Fruit fly (Drosophila melanogaster): ENCODE data around the gene Fntb.

Gene Fntb

DNA sequence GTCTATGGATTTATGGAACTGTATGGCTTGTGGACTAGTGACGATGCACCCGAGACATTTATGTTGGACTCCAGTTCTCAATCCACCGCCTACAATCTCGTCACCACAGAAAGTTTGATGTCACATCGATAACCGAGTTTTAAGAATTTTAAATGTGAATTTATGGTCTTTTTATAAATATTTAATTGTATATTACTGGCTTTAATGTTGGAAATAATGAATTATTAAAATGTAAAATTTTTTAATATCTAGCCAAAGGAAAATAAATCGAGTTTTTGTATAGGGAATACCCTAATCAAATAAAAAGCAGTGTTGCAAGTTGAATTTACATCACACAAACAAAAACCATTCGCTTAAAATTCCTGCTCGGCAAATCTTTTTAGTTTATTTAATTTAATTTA lies at the start of gene Fntb (continued):
- TF ChIP-seq Scr (GFP tag; IDR thresholded peaks at IDR 0.05; ENCODE audit: partially characterized antibody) (no peak), ase (GFP tag; IDR thresholded peaks at IDR 0.05) (peak; percentile 50; the same call in 1 of the 3 replicates), gsb (GFP tag; IDR thresholded peaks at IDR 0.05) (no peak), CG18011 (GFP tag; optimal IDR thresholded peaks at IDR 0.05) (peak; percentile 17), ttk (GFP tag; IDR thresholded peaks at IDR 0.05) (peak; percentile 48; the same call in 1 of the 2 replicates), CG11247 (GFP tag; IDR thresholded peaks at IDR 0.05) (peak; percentile 40; the same call in 1 of the 2 replicates), nmo (GFP tag; optimal IDR thresholded peaks at IDR 0.05) (peak; percentile 79), Hsf (GFP tag; optimal IDR thresholded peaks at IDR 0.05) (peak; percentile 66), NC2α (GFP tag; optimal IDR thresholded peaks at IDR 0.05) (peak; percentile 12), Neu2 (GFP tag; optimal IDR thresholded peaks at IDR 0.05; ENCODE audit: borderline replicate concordance) (no peak), CG11696 (GFP tag; IDR thresholded peaks at IDR 0.05) (0 out of 2 replicates have a peak, but pooled peaks have one; percentile 20), CG16813 (GFP tag; IDR thresholded peaks at IDR 0.05; ENCODE audit: partially characterized antibody) (no peak), CG17829 (tag; optimal IDR thresholded peaks at IDR 0.05) (peak; percentile 75), dysf (GFP tag; IDR thresholded peaks at IDR 0.05) (peak; percentile 74), scrt (GFP tag; optimal IDR thresholded peaks at IDR 0.05) (peak; percentile 46), chn (GFP tag; optimal IDR thresholded peaks at IDR 0.05) (peak; percentile 32), CG12219 (GFP tag; optimal IDR thresholded peaks at IDR 0.05) (peak; percentile 39), CG9797 (GFP tag; optimal IDR thresholded peaks at IDR 0.05) (no peak), sc (optimal IDR thresholded peaks at IDR 0.05) (no peak), sc (GFP tag; optimal IDR thresholded peaks at IDR 0.05) (peak; percentile 39), ab (GFP tag; optimal IDR thresholded peaks at IDR 0.05) (no peak), CG10654 (GFP tag; optimal IDR thresholded peaks at IDR 0.05) (peak; percentile 67), CG43689 (GFP tag; IDR thresholded peaks at IDR 0.05) (no peak), CG4328 (GFP tag; optimal IDR thresholded peaks at IDR 0.05) (peak; percentile 53), CG7839 (tag; optimal IDR thresholded peaks at IDR 0.05) (no peak), az2 (GFP tag; optimal IDR thresholded peaks at IDR 0.05) (peak; percentile 70), CG14050 (GFP tag; IDR thresholded peaks at IDR 0.05) (peak; percentile 42; the same call in 2 of the 3 replicates), tap (tag; optimal IDR thresholded peaks at IDR 0.05) (no peak), Ssrp (tag; optimal IDR thresholded peaks at IDR 0.05) (peak; percentile 75), gt (GFP tag; IDR thresholded peaks at IDR 0.05) (no peak), CG30020 (tag; optimal IDR thresholded peaks at IDR 0.05) (peak; percentile 62), E2f1 (GFP tag; IDR thresholded peaks at IDR 0.05) (peak; percentile 23; the same call in 1 of the 2 replicates), Hmx (GFP tag; optimal IDR thresholded peaks at IDR 0.05) (peak; percentile 19), CG17912 (GFP tag; optimal IDR thresholded peaks at IDR 0.05) (no peak), CG9437 (GFP tag; optimal IDR thresholded peaks at IDR 0.05) (peak; percentile 64), hb (GFP tag; IDR thresholded peaks at IDR 0.05; ENCODE audit: partially characterized antibody) (no peak), E2f2 (GFP tag; IDR thresholded peaks at IDR 0.05) (peak; percentile 52; the same call in 1 of the 2 replicates), Mad (GFP tag; optimal IDR thresholded peaks at IDR 0.05) (peak; percentile 37), Dbx (GFP tag; IDR thresholded peaks at IDR 0.05) (peak; percentile 65; the same call in 2 of the 3 replicates), Sry-β (GFP tag; optimal IDR thresholded peaks at IDR 0.05) (peak; percentile 68), CG10366 (GFP tag; IDR thresholded peaks at IDR 0.05) (peak; percentile 53), Dek (tag; optimal IDR thresholded peaks at IDR 0.05) (peak; percentile 69), prd (optimal IDR thresholded peaks at IDR 0.05) (no peak), prd (GFP tag; IDR thresholded peaks at IDR 0.05) (peak; percentile 72), NC2β (GFP tag; optimal IDR thresholded peaks at IDR 0.05) (peak; percentile 18), row (GFP tag; IDR thresholded peaks at IDR 0.05) (peak; percentile 90), sima (GFP tag; optimal IDR thresholded peaks at IDR 0.05) (no peak), ERR (GFP tag; optimal IDR thresholded peaks at IDR 0.05) (no peak), lab (GFP tag; optimal IDR thresholded peaks at IDR 0.05) (no peak), CG12942 (GFP tag; optimal IDR thresholded peaks at IDR 0.05) (peak; percentile 57), CG1529 (GFP tag; optimal IDR thresholded peaks at IDR 0.05) (peak; percentile 38), CG3995 (GFP tag; optimal IDR thresholded peaks at IDR 0.05) (peak; percentile 55)

All from whole organism, embryonic.